Worm (Caenorhabditis elegans): Measurements from ENCODE around the gene col-126.
A peak's percentile ranks its signal among the peaks of the same experiment; 100 is the strongest.

The col-126 gene

ce11 chrIV:11310624-11311023 lies 47.4 kb downstream of the col-126 start, which contains the start of gene znf-207 (continued):
- TF ChIP-seq C08G9.2 (tag; optimal IDR thresholded peaks at IDR 0.05), result no peak
- peak; percentile 29 for TF ChIP-seq sox-4 (tag; optimal IDR thresholded peaks at IDR 0.05)
- TF ChIP-seq che-1 (tag; optimal IDR thresholded peaks at IDR 0.05), result peak; percentile 33
- TF ChIP-seq ttx-3 (tag; optimal IDR thresholded peaks at IDR 0.05), result peak; percentile 23
- no peak for TF ChIP-seq hlh-6 (tag; optimal IDR thresholded peaks at IDR 0.05)
- TF ChIP-seq odd-2 (tag; optimal IDR thresholded peaks at IDR 0.05), result peak; percentile 13
- TF ChIP-seq ceh-31 (tag; optimal IDR thresholded peaks at IDR 0.05), result peak; percentile 82
- TF ChIP-seq fkh-10 (GFP tag; optimal IDR thresholded peaks at IDR 0.05), result no peak
- peak; percentile 78 for TF ChIP-seq elt-2 (tag; optimal IDR thresholded peaks at IDR 0.05)
- TF ChIP-seq hlh-15 (tag; optimal IDR thresholded peaks at IDR 0.05), result peak; percentile 12
- TF ChIP-seq pax-1 (tag; optimal IDR thresholded peaks at IDR 0.05), result no peak
- peak; percentile 42 for TF ChIP-seq zip-5 (tag; optimal IDR thresholded peaks at IDR 0.05)
- TF ChIP-seq hlh-30 (tag; optimal IDR thresholded peaks at IDR 0.05; ENCODE audit: insufficient read depth), result no peak
- peak; percentile 67 for TF ChIP-seq nfya-1 (tag; optimal IDR thresholded peaks at IDR 0.05)
- peak; percentile 60 for TF ChIP-seq ref-2 (tag; optimal IDR thresholded peaks at IDR 0.05)
- peak; percentile 16 for TF ChIP-seq ets-4 (tag; optimal IDR thresholded peaks at IDR 0.05)
- peak; percentile 27 for TF ChIP-seq ceh-18 (tag; optimal IDR thresholded peaks at IDR 0.05)
- peak; percentile 52 for TF ChIP-seq ceh-19 (GFP tag; optimal IDR thresholded peaks at IDR 0.05)
- peak; percentile 18 for TF ChIP-seq lin-11 (tag; optimal IDR thresholded peaks at IDR 0.05)

- TF ChIP-seq K09A11.1 (tag; optimal IDR thresholded peaks at IDR 0.05; ENCODE audit: insufficient read depth), result no peak
- no peak for TF ChIP-seq ceh-34 (tag; optimal IDR thresholded peaks at IDR 0.05)
- no peak for TF ChIP-seq ceh-2 (tag; optimal IDR thresholded peaks at IDR 0.05)
- TF ChIP-seq lin-11 (tag; optimal IDR thresholded peaks at IDR 0.05), result no peak
Measured at ce11 chrIV:11311484-11311883, 48.3 kb downstream of the col-126 start.

ce11 chrIV:11313880-11314279 lies 50.7 kb downstream of the col-126 start, which contains the start of gene dnj-2:
dnj-2 (minus strand) TSS chrIV:11313980.
- no peak for TF ChIP-seq hlh-6 (tag; optimal IDR thresholded peaks at IDR 0.05)
- no peak for TF ChIP-seq C38D4.7 (GFP tag; optimal IDR thresholded peaks at IDR 0.05)
- no peak for TF ChIP-seq syd-9 (tag; optimal IDR thresholded peaks at IDR 0.05)
- no peak for TF ChIP-seq unc-55 (GFP tag; optimal IDR thresholded peaks at IDR 0.05)
- TF ChIP-seq elt-2 (tag; optimal IDR thresholded peaks at IDR 0.05), result no peak
